Worm (Caenorhabditis elegans) whole organism, L1 larva: ENCODE data around the gene F37C12.14.

Experiments used
- C16A3.4 ChIP-seq: fragments of 150-350 bp; optimal IDR thresholded peaks from 2 replicates; lab custom pipeline; 2014; ENCODE audit warnings: missing biosample characterization, missing genetic modification characterization
- F16B12.6 ChIP-seq: fragments of 150-350 bp; optimal IDR thresholded peaks from 2 replicates; lab custom pipeline; 2014; ENCODE audit warnings: missing biosample characterization, missing genetic modification characterization
- Y116A8C.19 ChIP-seq: sonication (generic microtip); optimal IDR thresholded peaks from 2 replicates; lab custom pipeline; 2016; ENCODE audit warnings: missing compliant biosample characterization, missing genetic modification characterization, borderline replicate concordance
- aha-1 ChIP-seq: fragments of 150-350 bp; optimal IDR thresholded peaks from 2 replicates; lab custom pipeline; 2014; ENCODE audit warnings: missing biosample characterization, missing genetic modification characterization
- ceh-63 ChIP-seq: fragments of 200-800 bp; sonication (Bioruptor generic); optimal IDR thresholded peaks from 2 replicates; lab custom pipeline; 2018; ENCODE audit warnings: mild to moderate bottlenecking, missing genetic modification characterization, missing compliant biosample characterization
- ceh-88 ChIP-seq: fragments of 200-800 bp; sonication (Bioruptor generic); IDR thresholded peaks from 2 replicates; pipeline ENCODE4 v1.3.6; 2022; ENCODE audit warnings: missing genetic modification characterization, missing compliant biosample characterization
- ces-1 ChIP-seq: fragments of 150-350 bp; optimal IDR thresholded peaks from 2 replicates; lab custom pipeline; 2014; ENCODE audit warnings: missing biosample characterization, missing genetic modification reagents, missing genetic modification characterization
- dpl-1 ChIP-seq, 3 experiments: fragments of 150-350 bp in 2 of 3; sonication (generic microtip) in 1 of 3; optimal IDR thresholded peaks; 2 replicates each; lab custom pipeline; 2014 to 2017; ENCODE audit warnings: missing biosample characterization in 3 of 3, missing genetic modification characterization in 3 of 3, missing genetic modification reagents in 3 of 3
- egl-13 ChIP-seq: sonication (generic microtip); optimal IDR thresholded peaks from 2 replicates; lab custom pipeline; 2016; ENCODE audit warnings: missing genotype, missing genetic modification reagents, missing genetic modification characterization, missing compliant biosample characterization
- egl-27 ChIP-seq, 2 experiments: fragments of 150-350 bp in 1 of 2; sonication (generic microtip); optimal IDR thresholded peaks; 3 replicates each; lab custom pipeline; 2017 to 2018; ENCODE audit warnings: missing biosample characterization in 2 of 2, missing genetic modification characterization in 2 of 2, missing genetic modification reagents in 2 of 2
- elt-3 ChIP-seq, 6 experiments: fragments of 150-350 bp in 1 of 6; sonication (generic microtip); optimal IDR thresholded peaks; 2 replicates each; lab custom pipeline; 2017 to 2018; ENCODE audit warnings: missing biosample characterization in 6 of 6, missing genetic modification characterization in 6 of 6, inconsistent platforms in 1 of 6
- fkh-10 ChIP-seq: sonication (generic microtip); optimal IDR thresholded peaks from 2 replicates; lab custom pipeline; 2017; ENCODE audit warnings: missing biosample characterization, missing genetic modification reagents, missing genetic modification characterization
- fos-1 ChIP-seq: fragments of 150-350 bp; optimal IDR thresholded peaks from 2 replicates; lab custom pipeline; 2014; ENCODE audit warnings: missing biosample characterization, missing genetic modification characterization
- hlh-17 ChIP-seq: fragments of 200-800 bp; sonication (Bioruptor generic); optimal IDR thresholded peaks from 2 replicates; lab custom pipeline; 2018; ENCODE audit warnings: missing genetic modification characterization, mild to moderate bottlenecking, missing compliant biosample characterization, moderate library complexity, borderline replicate concordance
- hpl-2 ChIP-seq: fragments of 150-350 bp; optimal IDR thresholded peaks from 2 replicates; lab custom pipeline; 2014; ENCODE audit warnings: missing biosample characterization, missing genetic modification reagents, missing genetic modification characterization
- isw-1 ChIP-seq: fragments of 200-800 bp; sonication (Bioruptor generic); IDR thresholded peaks from 2 replicates; pipeline ENCODE4 v1.3.6; 2022; ENCODE audit warnings: missing genetic modification characterization, missing compliant biosample characterization
- jun-1 ChIP-seq: fragments of 150-350 bp; optimal IDR thresholded peaks from 2 replicates; lab custom pipeline; 2014; ENCODE audit warnings: missing biosample characterization, missing genetic modification reagents, missing genetic modification characterization
- lin-13 ChIP-seq: fragments of 150-350 bp; optimal IDR thresholded peaks from 2 replicates; lab custom pipeline; 2014; ENCODE audit warnings: missing biosample characterization, missing genetic modification reagents, missing genetic modification characterization
- lin-14 ChIP-seq: fragments of 200-800 bp; sonication (Bioruptor generic); optimal IDR thresholded peaks from 2 replicates; lab custom pipeline; 2018; ENCODE audit warnings: mild to moderate bottlenecking, missing genetic modification characterization, moderate library complexity, missing compliant biosample characterization
- lin-35 ChIP-seq, 2 experiments: fragments of 150-350 bp; optimal IDR thresholded peaks; 2 replicates each; lab custom pipeline; 2014; ENCODE audit warnings: missing biosample characterization in 2 of 2, missing genetic modification characterization in 2 of 2, missing genetic modification reagents in 2 of 2
- lin-39 ChIP-seq: fragments of 150-350 bp; optimal IDR thresholded peaks from 2 replicates; lab custom pipeline; 2014; ENCODE audit warnings: missing biosample characterization, missing genetic modification reagents, missing genetic modification characterization
- lir-3 ChIP-seq: sonication (generic microtip); optimal IDR thresholded peaks from 2 replicates; lab custom pipeline; 2016; ENCODE audit warnings: mild to moderate bottlenecking, missing genetic modification characterization, moderate library complexity, missing compliant biosample characterization; ENCODE audit not compliant: poor library complexity
- lsy-2 ChIP-seq, 2 experiments: fragments of 150-350 bp; optimal IDR thresholded peaks; 2 replicates each; lab custom pipeline; 2014; ENCODE audit warnings: missing biosample characterization in 2 of 2, missing genetic modification characterization in 2 of 2
- mab-9 ChIP-seq: fragments of 200-800 bp; sonication (Bioruptor generic); IDR thresholded peaks from 2 replicates; pipeline ENCODE4 v1.3.6; 2022; ENCODE audit warnings: missing genetic modification reagents, missing genetic modification characterization, missing compliant biosample characterization
- nhr-11 ChIP-seq: fragments of 150-350 bp; optimal IDR thresholded peaks from 2 replicates; lab custom pipeline; 2014; ENCODE audit warnings: missing biosample characterization, missing genetic modification characterization
- nhr-12 ChIP-seq: sonication (generic microtip); optimal IDR thresholded peaks from 2 replicates; lab custom pipeline; 2017; ENCODE audit warnings: missing biosample characterization, missing genetic modification characterization
- nhr-20 ChIP-seq: sonication (generic microtip); optimal IDR thresholded peaks from 2 replicates; lab custom pipeline; 2016; ENCODE audit warnings: mild to moderate bottlenecking, missing genetic modification characterization, missing compliant biosample characterization
- nhr-237 ChIP-seq: fragments of 150-350 bp; optimal IDR thresholded peaks from 2 replicates; lab custom pipeline; 2014; ENCODE audit warnings: missing biosample characterization, missing genetic modification characterization
- nhr-28 ChIP-seq: fragments of 150-350 bp; optimal IDR thresholded peaks from 2 replicates; lab custom pipeline; 2014; ENCODE audit warnings: missing biosample characterization, missing genetic modification characterization
- nhr-47 ChIP-seq: sonication (generic microtip); optimal IDR thresholded peaks from 2 replicates; lab custom pipeline; 2016; ENCODE audit warnings: mild to moderate bottlenecking, missing genetic modification characterization, moderate library complexity, missing compliant biosample characterization
- nhr-71 ChIP-seq: sonication (generic microtip); optimal IDR thresholded peaks from 2 replicates; lab custom pipeline; 2016; ENCODE audit warnings: mild to moderate bottlenecking, missing genetic modification characterization, moderate library complexity, missing compliant biosample characterization
- nhr-84 ChIP-seq: sonication (generic microtip); optimal IDR thresholded peaks from 2 replicates; lab custom pipeline; 2017; ENCODE audit warnings: missing biosample characterization, missing genetic modification characterization
- nhr-85 ChIP-seq: sonication (generic microtip); peaks from one replicate; lab custom pipeline; 2016; ENCODE audit warnings: missing genetic modification characterization, inconsistent platforms, missing compliant biosample characterization
- nhr-90 ChIP-seq: sonication (generic microtip); optimal IDR thresholded peaks from 2 replicates; lab custom pipeline; 2016; ENCODE audit warnings: mild to moderate bottlenecking, missing genetic modification characterization, missing compliant biosample characterization; ENCODE audit not compliant: poor library complexity
- pax-3 ChIP-seq: fragments of 200-800 bp; sonication (Bioruptor generic); optimal IDR thresholded peaks from 2 replicates; lab custom pipeline; 2018; ENCODE audit warnings: mild to moderate bottlenecking, missing genetic modification characterization, moderate library complexity, missing compliant biosample characterization
- rnt-1 ChIP-seq: sonication (generic microtip); optimal IDR thresholded peaks from 2 replicates; lab custom pipeline; 2016; ENCODE audit warnings: mild to moderate bottlenecking, missing genetic modification characterization, moderate library complexity, missing compliant biosample characterization
- snpc-4 ChIP-seq: fragments of 150-350 bp; optimal IDR thresholded peaks from 2 replicates; lab custom pipeline; 2014; ENCODE audit warnings: missing biosample characterization, missing genetic modification characterization
- sptf-1 ChIP-seq: fragments of 150-350 bp; optimal IDR thresholded peaks from 2 replicates; lab custom pipeline; 2014; ENCODE audit warnings: missing biosample characterization, missing genetic modification characterization
- swsn-7 ChIP-seq: sonication (generic microtip); optimal IDR thresholded peaks from 2 replicates; lab custom pipeline; 2016; ENCODE audit warnings: missing genetic modification characterization, missing compliant biosample characterization
- tbx-2 ChIP-seq: sonication (generic microtip); optimal IDR thresholded peaks from 2 replicates; lab custom pipeline; 2016; ENCODE audit warnings: missing genetic modification characterization, missing compliant biosample characterization
- unc-130 ChIP-seq: fragments of 150-350 bp; optimal IDR thresholded peaks from 2 replicates; lab custom pipeline; 2017; ENCODE audit warnings: missing biosample characterization, missing genetic modification characterization, inconsistent platforms
- unc-30 ChIP-seq: sonication (generic microtip); optimal IDR thresholded peaks from 2 replicates; lab custom pipeline; 2017; ENCODE audit warnings: missing biosample characterization, missing genetic modification characterization
- unc-62 ChIP-seq: fragments of 150-350 bp; optimal IDR thresholded peaks from 2 replicates; lab custom pipeline; 2014; ENCODE audit warnings: missing biosample characterization, missing genetic modification reagents, missing genetic modification characterization
- unc-86 ChIP-seq: sonication (generic microtip); optimal IDR thresholded peaks from 2 replicates; lab custom pipeline; 2016; ENCODE audit warnings: missing genetic modification characterization, missing compliant biosample characterization
- xbp-1 ChIP-seq: sonication (generic microtip); optimal IDR thresholded peaks from 2 replicates; lab custom pipeline; 2016; ENCODE audit warnings: missing genetic modification characterization, missing compliant biosample characterization
- zip-4 ChIP-seq: fragments of 200-800 bp; sonication (Bioruptor generic); optimal IDR thresholded peaks from 2 replicates; lab custom pipeline; 2018; ENCODE audit warnings: mild to moderate bottlenecking, missing genetic modification characterization, moderate library complexity, missing compliant biosample characterization
- ztf-11 ChIP-seq, 2 experiments: sonication (generic microtip); optimal IDR thresholded peaks; 2 replicates each; lab custom pipeline; 2016 to 2017; ENCODE audit warnings: missing genetic modification characterization in 2 of 2, missing biosample characterization in 1 of 2, missing compliant biosample characterization in 1 of 2
- ztf-4 ChIP-seq: fragments of 150-350 bp; optimal IDR thresholded peaks from 2 replicates; lab custom pipeline; 2014; ENCODE audit warnings: missing biosample characterization, missing genetic modification characterization

The F37C12.14 gene

ce11 chrIII:7192942-7193665 lies 7.7 kb upstream of the F37C12.14 start, which contains the start of gene mec-14:
Gene mec-14, minus strand, starts transcription at chrIII:7192992.
- no peak for TF ChIP-seq nhr-237 (tag; lab: Kevin White, UChicago)
- TF ChIP-seq unc-86 (tag; lab: Kevin White, UChicago): peak; percentile 39

DNA sequence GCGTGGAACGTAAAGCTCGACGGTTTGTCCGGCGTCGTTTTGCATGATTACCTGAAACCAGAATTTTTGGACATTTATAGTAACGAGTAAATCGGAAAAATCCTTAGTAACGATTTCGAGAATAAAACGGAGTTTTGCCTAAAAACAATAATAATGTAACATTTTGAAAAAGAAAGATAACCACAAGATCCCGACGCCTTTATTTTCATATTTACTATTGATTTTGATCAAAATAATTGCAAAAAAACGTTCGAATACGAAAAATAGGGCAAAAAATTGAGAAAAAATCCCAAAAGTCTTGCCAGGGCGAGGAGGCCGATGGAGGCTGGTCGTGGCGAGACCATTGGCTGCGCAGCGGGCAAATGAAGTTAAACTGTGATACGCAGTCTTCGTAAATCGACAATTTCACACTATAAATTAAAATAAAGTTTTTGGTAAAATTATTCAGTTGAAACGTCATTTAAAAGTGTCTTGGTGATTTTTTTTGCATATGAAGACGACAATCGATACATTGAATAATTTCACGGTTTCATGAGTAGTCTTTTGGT lies 4.3 kb upstream of the F37C12.14 start, which contains the start of gene rps-21:
rps-21 (minus strand) TSS at position 51 of the 548 bp plus-strand sequence.
- TF ChIP-seq Y116A8C.19 (no peak), unc-30 (no peak), pax-3 (peak; percentile 60), nhr-85 (tag; lab: Kevin White, UChicago) (peak; percentile 91), tbx-2 (tag; lab: Kevin White, UChicago) (peak; percentile 88), nhr-90 (tag; lab: Kevin White, UChicago) (peak; percentile 72), nhr-11 (tag; lab: Kevin White, UChicago) (peak; percentile 1), ztf-4 (peak; percentile 29), hpl-2 (GFP tag; lab: Kevin White, UChicago) (peak; percentile 10), swsn-7 (tag; lab: Kevin White, UChicago) (peak; percentile 80), lsy-2 (tag; optimal IDR thresholded peaks at IDR 0.05; lab: Kevin White, UChicago) (peak; percentile 92 to 94), unc-62 (GFP tag; lab: Kevin White, UChicago) (no peak), unc-130 (tag; lab: Kevin White, UChicago) (peak; percentile 70), egl-13 (tag; lab: Kevin White, UChicago) (peak; percentile 22), lin-35 (GFP tag; optimal IDR thresholded peaks at IDR 0.05; lab: Kevin White, UChicago) (peak; percentile 84 to 92), aha-1 (tag; lab: Kevin White, UChicago) (no peak), sptf-1 (no peak), nhr-237 (tag; lab: Kevin White, UChicago) (peak; percentile 55), ztf-11 (tag; optimal IDR thresholded peaks at IDR 0.05; lab: Kevin White, UChicago) (peak in 1 of 2 experiments; percentile 59), egl-27 (tag; optimal IDR thresholded peaks at IDR 0.05; lab: Kevin White, UChicago) (peak; percentile 10 to 63), nhr-12 (tag; lab: Kevin White, UChicago) (no peak), fos-1 (peak; percentile 43), lin-39 (no peak), dpl-1 (GFP tag; optimal IDR thresholded peaks at IDR 0.05; lab: Kevin White, UChicago) (peak; percentile 73 to 84 (median 82)), lin-14 (peak; percentile 76), nhr-47 (tag; lab: Kevin White, UChicago) (peak; percentile 84), elt-3 (tag; optimal IDR thresholded peaks at IDR 0.05; lab: Kevin White, UChicago) (peak in 2 of 6 experiments; percentile 53 to 62), F16B12.6 (tag; lab: Kevin White, UChicago) (peak; percentile 30), mab-9 (0 out of 2 replicates have a peak, but pooled peaks have one; percentile 9), ceh-63 (GFP tag; lab: Kevin White, UChicago) (no peak), xbp-1 (tag; lab: Kevin White, UChicago) (peak; percentile 88), isw-1 (GFP tag; lab: Robert Waterston, UW) (peak; percentile 85), nhr-28 (no peak), fkh-10 (GFP tag; lab: Kevin White, UChicago) (peak; percentile 12), snpc-4 (peak; percentile 55), nhr-84 (no peak), jun-1 (tag; lab: Kevin White, UChicago) (peak; percentile 73), rnt-1 (tag; lab: Kevin White, UChicago) (peak; percentile 82), nhr-71 (tag; lab: Kevin White, UChicago) (peak; percentile 89), C16A3.4 (tag; lab: Kevin White, UChicago) (peak; percentile 91), nhr-20 (peak; percentile 88), ceh-88 (GFP tag; lab: Robert Waterston, UW) (0 out of 2 replicates have a peak, but pooled peaks have one; percentile 9), ces-1 (GFP tag; lab: Kevin White, UChicago) (no peak), zip-4 (GFP tag; lab: Kevin White, UChicago) (peak; percentile 27), hlh-17 (GFP tag; lab: Kevin White, UChicago) (no peak), lin-13 (peak; percentile 67), lir-3 (tag; lab: Kevin White, UChicago) (peak; percentile 47)
